Fruit fly (Drosophila melanogaster) whole organism, pupa: ENCODE measurements around the gene trc.

Experiments used
- CG12605 ChIP-seq: fragments of 200-800 bp; sonication (Bioruptor generic); IDR thresholded peaks from 2 replicates; pipeline ENCODE4 v1.3.6; 2022; ENCODE audit warnings: missing biosample characterization, missing genetic modification characterization
- CG8159 ChIP-seq: fragments of 200-800 bp; sonication (Bioruptor generic); optimal IDR thresholded peaks from 3 replicates; lab custom pipeline; 2018; ENCODE audit warnings: missing biosample characterization, mild to moderate bottlenecking, missing genetic modification characterization, moderate library complexity
- CG8301 ChIP-seq: fragments of 200-800 bp; sonication (Bioruptor generic); optimal IDR thresholded peaks from 2 replicates; lab custom pipeline; 2018; ENCODE audit warnings: missing biosample characterization, mild to moderate bottlenecking, missing genetic modification characterization
- D1 ChIP-seq: fragments of 200-800 bp; sonication (Bioruptor generic); optimal IDR thresholded peaks from 2 replicates; lab custom pipeline; 2018; ENCODE audit warnings: missing biosample characterization, mild to moderate bottlenecking, missing genetic modification characterization, moderate library complexity
- EcR ChIP-seq: fragments of 200-800 bp; sonication (Bioruptor generic); optimal IDR thresholded peaks from 3 replicates; lab custom pipeline; 2019; ENCODE audit warnings: missing biosample characterization, missing genetic modification characterization, mild to moderate bottlenecking, moderate library complexity, missing genetic modification reagents
- Ets98B ChIP-seq: fragments of 200-800 bp; sonication (Bioruptor generic); IDR thresholded peaks from 2 replicates; pipeline ENCODE4 v1.3.6; 2022; ENCODE audit warnings: missing biosample characterization, missing genetic modification characterization
- Pif1A ChIP-seq: fragments of 200-800 bp; sonication (Bioruptor generic); optimal IDR thresholded peaks from 3 replicates; lab custom pipeline; 2016; ENCODE audit warnings: missing biosample characterization, missing genetic modification characterization
- Snoo ChIP-seq: fragments of 200-800 bp; sonication (Bioruptor generic); optimal IDR thresholded peaks from 3 replicates; lab custom pipeline; 2017; ENCODE audit warnings: missing biosample characterization, mild to moderate bottlenecking, missing genetic modification characterization, inconsistent platforms
- gl ChIP-seq: fragments of 200-800 bp; sonication (Bioruptor generic); optimal IDR thresholded peaks from 2 replicates; lab custom pipeline; 2018; ENCODE audit warnings: missing biosample characterization, mild to moderate bottlenecking, missing genetic modification characterization

DNA sequence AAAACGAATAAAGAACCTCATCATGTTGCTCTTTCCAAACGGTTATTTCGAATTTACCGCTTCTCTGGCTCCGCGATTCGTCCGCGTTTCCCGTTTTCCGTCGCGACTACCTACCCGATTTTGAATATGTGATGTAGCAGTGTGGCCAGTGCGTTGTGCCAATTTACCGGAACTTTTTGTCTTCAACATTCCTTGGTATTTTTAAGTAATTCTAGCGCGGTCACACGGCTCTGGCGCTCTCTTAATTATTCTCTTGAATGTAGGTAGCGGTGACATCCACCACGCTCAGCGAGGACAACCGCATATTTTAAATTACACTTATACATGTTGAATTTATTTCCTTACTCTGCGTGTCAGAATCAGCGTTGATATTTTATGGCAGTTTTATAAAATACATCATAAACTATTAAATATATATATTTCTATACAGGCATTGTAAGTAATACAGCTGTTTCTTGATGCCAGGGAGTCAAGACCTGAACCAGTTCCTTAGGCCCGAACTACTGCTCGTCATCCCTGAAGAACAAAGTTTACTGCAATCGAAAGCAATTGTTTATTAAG is 40.6 kb downstream of the trc start, which contains the start of the genes CG42637, Gyc76C and SREBP:
- TF ChIP-seq CG8159 (tag; lab: Kevin White, UChicago) (no peak), Snoo (no peak), CG12605 (GFP tag; lab: Robert Waterston, UW) (no peak; the same call in 1 of the 2 replicates), Pif1A (no peak), D1 (no peak), EcR (no peak), CG8301 (tag; lab: Kevin White, UChicago) (no peak), Ets98B (GFP tag; lab: Robert Waterston, UW) (no peak), gl (tag; lab: Kevin White, UChicago) (no peak)
